Fruit fly (Drosophila melanogaster) whole organism, embryonic: ENCODE data around the gene Cby.
A peak's percentile ranks its signal among the peaks of the same experiment; 100 is the strongest.

Experiments used
- ATbp ChIP-seq: fragments of 200-800 bp; sonication (Bioruptor generic); optimal IDR thresholded peaks from 2 replicates; lab custom pipeline; 2017; ENCODE audit warnings: missing biosample characterization, mild to moderate bottlenecking, missing genetic modification characterization, missing genetic modification reagents
- CG11504 ChIP-seq: fragments of 200-800 bp; sonication (Bioruptor generic); optimal IDR thresholded peaks from 3 replicates; lab custom pipeline; 2019; ENCODE audit warnings: missing biosample characterization, mild to moderate bottlenecking, missing genetic modification characterization, moderate library complexity
- CG12659 ChIP-seq: fragments of 200-800 bp; sonication (Bioruptor generic); optimal IDR thresholded peaks from 3 replicates; lab custom pipeline; 2017; ENCODE audit warnings: mild to moderate bottlenecking, missing biosample characterization, missing genetic modification reagents, missing genetic modification characterization
- CG13123 ChIP-seq: fragments of 200-800 bp; sonication (Bioruptor generic); optimal IDR thresholded peaks from 2 replicates; lab custom pipeline; 2016; ENCODE audit warnings: missing biosample characterization, missing genetic modification characterization
- CG15011 ChIP-seq: fragments of 200-800 bp; sonication (Bioruptor generic); optimal IDR thresholded peaks from 3 replicates; lab custom pipeline; 2018; ENCODE audit warnings: missing biosample characterization, mild to moderate bottlenecking, missing genetic modification characterization
- CG1529 ChIP-seq: fragments of 200-800 bp; sonication (Bioruptor generic); optimal IDR thresholded peaks from 3 replicates; lab custom pipeline; 2018; ENCODE audit warnings: missing biosample characterization, missing genetic modification characterization
- CG15601 ChIP-seq: fragments of 200-800 bp; sonication (Bioruptor generic); optimal IDR thresholded peaks from 3 replicates; lab custom pipeline; 2019; ENCODE audit warnings: missing biosample characterization, mild to moderate bottlenecking, missing genetic modification characterization, moderate library complexity
- CG1647 ChIP-seq: fragments of 200-800 bp; sonication (Bioruptor generic); optimal IDR thresholded peaks from 3 replicates; lab custom pipeline; 2016; ENCODE audit warnings: missing biosample characterization, missing genetic modification characterization
- CG18476 ChIP-seq: fragments of 200-800 bp; sonication (Bioruptor generic); optimal IDR thresholded peaks from 2 replicates; lab custom pipeline; 2016; ENCODE audit warnings: missing biosample characterization, mild to moderate bottlenecking, missing genetic modification characterization
- CG2120 ChIP-seq: fragments of 200-800 bp; sonication (Bioruptor generic); optimal IDR thresholded peaks from 3 replicates; lab custom pipeline; 2016; ENCODE audit warnings: missing biosample characterization, missing genetic modification characterization
- CG2199 ChIP-seq: fragments of 200-800 bp; sonication (Bioruptor generic); IDR thresholded peaks from 3 replicates; pipeline ENCODE4 v1.3.6; 2022; ENCODE audit warnings: missing biosample characterization, missing genetic modification characterization
- CG32767 ChIP-seq: fragments of 200-800 bp; sonication (Bioruptor generic); IDR thresholded peaks from 2 replicates; pipeline ENCODE4 v1.3.6; 2022; ENCODE audit warnings: missing biosample characterization, missing genetic modification characterization
- CG32772 ChIP-seq: fragments of 200-800 bp; sonication (Bioruptor generic); IDR thresholded peaks from 2 replicates; pipeline ENCODE4 v1.3.6; 2022; ENCODE audit warnings: missing biosample characterization, missing genetic modification characterization
- CG34376 ChIP-seq: fragments of 200-800 bp; sonication (Bioruptor generic); optimal IDR thresholded peaks from 2 replicates; lab custom pipeline; 2018; ENCODE audit warnings: missing biosample characterization, mild to moderate bottlenecking, missing genetic modification characterization
- CG3726 ChIP-seq: fragments of 200-800 bp; sonication (Bioruptor generic); IDR thresholded peaks from 3 replicates; pipeline ENCODE4, ENCODE4 v1.3.6; 2022; ENCODE audit warnings: missing biosample characterization, missing genetic modification characterization
- CG4730 ChIP-seq: fragments of 200-800 bp; sonication (Bioruptor generic); IDR thresholded peaks from 2 replicates; pipeline ENCODE4 v1.3.6; 2022; ENCODE audit warnings: missing biosample characterization, missing genetic modification characterization
- CG5953 ChIP-seq: fragments of 200-800 bp; sonication (Bioruptor generic); IDR thresholded peaks from 2 replicates; pipeline ENCODE4 v1.3.6; 2022; ENCODE audit warnings: missing biosample characterization, missing genetic modification characterization
- CG8359 ChIP-seq: fragments of 200-800 bp; sonication (Bioruptor generic); optimal IDR thresholded peaks from 2 replicates; lab custom pipeline; 2017; ENCODE audit warnings: missing biosample characterization, mild to moderate bottlenecking, missing genetic modification characterization, borderline replicate concordance
- CG9609 ChIP-seq: fragments of 200-800 bp; sonication (Bioruptor generic); optimal IDR thresholded peaks from 3 replicates; lab custom pipeline; 2016; ENCODE audit warnings: missing biosample characterization, missing genetic modification characterization
- CTCF ChIP-seq: fragments of 200-800 bp; sonication (Bioruptor generic); optimal IDR thresholded peaks from 2 replicates; lab custom pipeline; 2017; ENCODE audit warnings: missing biosample characterization, mild to moderate bottlenecking, missing genetic modification characterization, moderate library complexity
- Dbx ChIP-seq: fragments of 200-800 bp; sonication (Bioruptor generic); IDR thresholded peaks from 3 replicates; pipeline ENCODE4 v1.3.6; 2022; ENCODE audit warnings: missing biosample characterization, missing genetic modification characterization
- Deaf1 ChIP-seq: fragments of 200-800 bp; optimal IDR thresholded peaks from 3 replicates; lab custom pipeline; 2019; ENCODE audit warnings: missing biosample characterization, mild to moderate bottlenecking, missing genetic modification characterization, moderate library complexity
- Dll ChIP-seq: fragments of 200-800 bp; sonication (Bioruptor generic); IDR thresholded peaks from 4 replicates; pipeline ENCODE4 v1.3.6; 2022; ENCODE audit warnings: missing biosample characterization, missing genetic modification characterization; ENCODE audit not compliant: partially characterized antibody
- Dp ChIP-seq: fragments of 200-800 bp; sonication (Bioruptor generic); optimal IDR thresholded peaks from 2 replicates; lab custom pipeline; 2018; ENCODE audit warnings: missing biosample characterization, mild to moderate bottlenecking, missing genetic modification characterization, moderate library complexity
- Fer3 ChIP-seq: fragments of 200-800 bp; sonication (Bioruptor generic); optimal IDR thresholded peaks from 2 replicates; lab custom pipeline; 2018; ENCODE audit warnings: missing biosample characterization, mild to moderate bottlenecking, missing genetic modification characterization, moderate library complexity
- GATAe ChIP-seq: fragments of 200-800 bp; sonication (Bioruptor generic); conservative IDR thresholded peaks from 2 replicates; pipeline ENCODE4 v1.3.6; 2022; ENCODE audit warnings: missing biosample characterization, missing genetic modification characterization
- Hr3 ChIP-seq: fragments of 200-800 bp; sonication (Bioruptor generic); optimal IDR thresholded peaks from 3 replicates; lab custom pipeline; 2016; ENCODE audit warnings: missing biosample characterization, missing genetic modification characterization
- Oli ChIP-seq: fragments of 200-800 bp; sonication (Bioruptor generic); optimal IDR thresholded peaks from 2 replicates; lab custom pipeline; 2018; ENCODE audit warnings: missing biosample characterization, mild to moderate bottlenecking, missing genetic modification characterization, moderate library complexity
- Optix ChIP-seq: fragments of 200-800 bp; sonication (Bioruptor generic); IDR thresholded peaks from 3 replicates; pipeline ENCODE4 v1.3.6; 2022; ENCODE audit warnings: missing biosample characterization, missing genetic modification characterization
- amos ChIP-seq: fragments of 200-800 bp; sonication (Bioruptor generic); IDR thresholded peaks from 2 replicates; pipeline ENCODE4 v1.3.6; 2022; ENCODE audit warnings: missing biosample characterization, missing genetic modification characterization; ENCODE audit not compliant: partially characterized antibody
- ash1 ChIP-seq: fragments of 200-800 bp; sonication (Bioruptor generic); optimal IDR thresholded peaks from 2 replicates; lab custom pipeline; 2018; ENCODE audit warnings: missing biosample characterization, mild to moderate bottlenecking, missing genetic modification characterization
- cato ChIP-seq: fragments of 200-800 bp; sonication (Bioruptor generic); optimal IDR thresholded peaks from 2 replicates; lab custom pipeline; 2016; ENCODE audit warnings: missing biosample characterization, missing genetic modification characterization, borderline replicate concordance
- corto ChIP-seq: fragments of 200-800 bp; sonication (Bioruptor generic); optimal IDR thresholded peaks from 2 replicates; lab custom pipeline; 2016; ENCODE audit warnings: missing biosample characterization, mild to moderate bottlenecking, missing genetic modification characterization, moderate library complexity
- dimm ChIP-seq: fragments of 200-800 bp; sonication (Bioruptor generic); IDR thresholded peaks from 2 replicates; pipeline ENCODE4 v1.3.6; 2022; ENCODE audit warnings: missing biosample characterization, missing genetic modification characterization
- dm ChIP-seq: fragments of 200-800 bp; sonication (Bioruptor generic); optimal IDR thresholded peaks from 3 replicates; lab custom pipeline; 2016; ENCODE audit warnings: missing biosample characterization, missing genetic modification characterization
- dpn ChIP-seq, 2 experiments: fragments of 200-800 bp; sonication (Bioruptor generic); optimal IDR thresholded peaks; 3 replicates each; lab custom pipeline; 2016; ENCODE audit warnings: missing biosample characterization in 2 of 2, missing genetic modification characterization in 2 of 2
- ewg ChIP-seq: fragments of 200-800 bp; sonication (Bioruptor generic); optimal IDR thresholded peaks from 3 replicates; lab custom pipeline; 2017; ENCODE audit warnings: mild to moderate bottlenecking, missing biosample characterization, missing genetic modification reagents, missing genetic modification characterization
- fd96Cb ChIP-seq: fragments of 200-800 bp; sonication (Bioruptor generic); optimal IDR thresholded peaks from 2 replicates; lab custom pipeline; 2018; ENCODE audit warnings: missing biosample characterization, mild to moderate bottlenecking, missing genetic modification characterization, moderate library complexity
- fu2 ChIP-seq: fragments of 200-800 bp; sonication (Bioruptor generic); optimal IDR thresholded peaks from 2 replicates; lab custom pipeline; 2016; ENCODE audit warnings: missing biosample characterization, missing genetic modification characterization
- gcm2 ChIP-seq: fragments of 200-800 bp; sonication (Bioruptor generic); optimal IDR thresholded peaks from 2 replicates; lab custom pipeline; 2016; ENCODE audit warnings: missing biosample characterization, missing genetic modification characterization
- ken ChIP-seq: fragments of 200-800 bp; sonication (Bioruptor generic); IDR thresholded peaks from 3 replicates; pipeline ENCODE4 v1.3.6; 2022; ENCODE audit warnings: missing biosample characterization, missing genetic modification characterization
- lab ChIP-seq: fragments of 200-800 bp; sonication (Bioruptor generic); optimal IDR thresholded peaks from 3 replicates; lab custom pipeline; 2017; ENCODE audit warnings: missing biosample characterization, missing genetic modification characterization, mild to moderate bottlenecking, moderate library complexity, missing genetic modification reagents
- sd ChIP-seq: fragments of 200-800 bp; sonication (Bioruptor generic); optimal IDR thresholded peaks from 3 replicates; lab custom pipeline; 2018; ENCODE audit warnings: missing biosample characterization, mild to moderate bottlenecking, missing genetic modification characterization, moderate library complexity
- seq ChIP-seq: fragments of 200-800 bp; sonication (Bioruptor generic); IDR thresholded peaks from 2 replicates; pipeline ENCODE4 v1.3.6; 2022; ENCODE audit warnings: missing biosample characterization, missing genetic modification characterization
- so ChIP-seq: fragments of 200-800 bp; sonication (Bioruptor generic); IDR thresholded peaks from 3 replicates; pipeline ENCODE4 v1.3.6; 2022; ENCODE audit warnings: missing biosample characterization, missing genetic modification characterization
- sr ChIP-seq: fragments of 200-800 bp; sonication (Bioruptor generic); IDR thresholded peaks from 3 replicates; pipeline ENCODE4 v1.3.6; 2022; ENCODE audit warnings: missing biosample characterization, missing genetic modification characterization
- ssp ChIP-seq: fragments of 200-800 bp; sonication (Bioruptor generic); IDR thresholded peaks from 2 replicates; pipeline ENCODE4 v1.3.6; 2022; ENCODE audit warnings: missing biosample characterization, missing genetic modification characterization
- tna ChIP-seq: fragments of 200-800 bp; sonication (Bioruptor generic); IDR thresholded peaks from 2 replicates; pipeline ENCODE4 v1.3.6; 2022; ENCODE audit warnings: missing biosample characterization, missing genetic modification characterization; ENCODE audit not compliant: partially characterized antibody
- unpg ChIP-seq: fragments of 200-800 bp; sonication (Bioruptor generic); optimal IDR thresholded peaks from 3 replicates; lab custom pipeline; 2018; ENCODE audit warnings: missing biosample characterization, mild to moderate bottlenecking, missing genetic modification characterization, moderate library complexity

Gene Cby

dm6 chr3R:21828785-21829486 is 38.9 kb upstream of the Cby start (continued):
- no peak for TF ChIP-seq Dll (GFP tag; lab: Robert Waterston, UW)
- TF ChIP-seq fu2 (GFP tag; lab: Kevin White, UChicago) = no peak
- TF ChIP-seq CG1647 (GFP tag; lab: Kevin White, UChicago) = no peak
- TF ChIP-seq Fer3 = no peak
- TF ChIP-seq Dbx (GFP tag; lab: Robert Waterston, UW) = no peak
- TF ChIP-seq CG18476 (GFP tag; lab: Kevin White, UChicago) = peak; percentile 28
- TF ChIP-seq CG32772 (GFP tag; lab: Robert Waterston, UW) = peak; percentile 52
- TF ChIP-seq lab (GFP tag; lab: Kevin White, UChicago) = no peak
- peak; percentile 41; the same call in 1 of the 3 replicates for TF ChIP-seq ken
- peak; percentile 70 for TF ChIP-seq ATbp
- TF ChIP-seq CTCF (GFP tag; lab: Kevin White, UChicago) = peak; percentile 12
- TF ChIP-seq fd96Cb (tag; lab: Kevin White, UChicago) = peak; percentile 84
- TF ChIP-seq CG34376 (GFP tag; lab: Kevin White, UChicago) = no peak
- TF ChIP-seq CG13123 (GFP tag; lab: Kevin White, UChicago) = peak; percentile 32
- TF ChIP-seq CG15601 (tag; lab: Kevin White, UChicago) = peak; percentile 93
- peak; percentile 89 for TF ChIP-seq unpg (GFP tag; lab: Kevin White, UChicago)
- TF ChIP-seq Dp (GFP tag; lab: Kevin White, UChicago) = no peak
- no peak for TF ChIP-seq CG5953 (GFP tag; lab: Robert Waterston, UW)
- peak; percentile 81 for TF ChIP-seq Oli (tag; lab: Kevin White, UChicago)
- TF ChIP-seq tna (GFP tag; lab: Robert Waterston, UW) = no peak
- no peak for TF ChIP-seq ash1 (GFP tag; lab: Kevin White, UChicago)
- no peak for TF ChIP-seq seq (GFP tag; lab: Robert Waterston, UW)
- TF ChIP-seq GATAe (GFP tag; lab: Robert Waterston, UW) = no peak
- TF ChIP-seq corto (GFP tag; lab: Kevin White, UChicago) = no peak
- 0 out of 3 replicates have a peak, but pooled peaks have one; percentile 9 for TF ChIP-seq CG2199 (GFP tag; lab: Robert Waterston, UW)
- no peak for TF ChIP-seq dimm (GFP tag; lab: Robert Waterston, UW)
- peak; percentile 37; the same call in 1 of the 2 replicates for TF ChIP-seq CG4730 (GFP tag; lab: Robert Waterston, UW)
- no peak for TF ChIP-seq sd (tag; lab: Kevin White, UChicago)
- TF ChIP-seq ewg (GFP tag; lab: Kevin White, UChicago) = peak; percentile 61
- TF ChIP-seq CG9609 = no peak
- peak; percentile 37; the same call in 1 of the 2 replicates for TF ChIP-seq ssp (GFP tag; lab: Robert Waterston, UW)
- no peak for TF ChIP-seq CG15011 (GFP tag; lab: Kevin White, UChicago)
- peak; percentile 69 for TF ChIP-seq CG11504 (tag; lab: Kevin White, UChicago)
- TF ChIP-seq gcm2 (GFP tag; lab: Kevin White, UChicago) = no peak
- no peak for TF ChIP-seq sr
- TF ChIP-seq dpn (GFP tag; optimal IDR thresholded peaks at IDR 0.05; lab: Kevin White, UChicago) = peak in 1 of 2 experiments; percentile 41
- peak; percentile 78 for TF ChIP-seq CG1529
- TF ChIP-seq Deaf1 (tag; lab: Kevin White, UChicago) = peak; percentile 6
- TF ChIP-seq cato = peak; percentile 51
- no peak for TF ChIP-seq CG2120 (GFP tag; lab: Kevin White, UChicago)
- TF ChIP-seq amos (GFP tag; lab: Robert Waterston, UW) = no peak
- 0 out of 3 replicates have a peak, but pooled peaks have one; percentile 30 for TF ChIP-seq CG3726 (GFP tag; lab: Robert Waterston, UW)
- peak; percentile 3 for TF ChIP-seq CG12659 (GFP tag; lab: Kevin White, UChicago)
- TF ChIP-seq dm = no peak
- 0 out of 2 replicates have a peak, but pooled peaks have one; percentile 37 for TF ChIP-seq CG32767 (GFP tag; lab: Robert Waterston, UW)
- peak; percentile 54 for TF ChIP-seq Hr3 (GFP tag; lab: Kevin White, UChicago)
- TF ChIP-seq Optix = no peak
- peak; percentile 43; the same call in 1 of the 3 replicates for TF ChIP-seq so (GFP tag; lab: Robert Waterston, UW)
- TF ChIP-seq CG8359 (GFP tag; lab: Kevin White, UChicago) = peak; percentile 55
